Worm (Caenorhabditis elegans): ENCODE results near the gene col-158.

ce11 chrV:11853723-11854122 is 24.3 kb downstream of the col-158 start:
- TF ChIP-seq hmbx-1 (tag; optimal IDR thresholded peaks at IDR 0.05) (no peak), F13C5.2 (tag; optimal IDR thresholded peaks at IDR 0.05) (no peak), B0310.2 (tag; optimal IDR thresholded peaks at IDR 0.05) (no peak), ama-1 (optimal IDR thresholded peaks at IDR 0.05) (no peak), ceh-36 (tag; optimal IDR thresholded peaks at IDR 0.05) (no peak), ets-7 (tag; optimal IDR thresholded peaks at IDR 0.05) (no peak), hmg-4 (GFP tag; optimal IDR thresholded peaks at IDR 0.05) (no peak), scrt-1 (GFP tag; IDR thresholded peaks at IDR 0.05) (no peak)
